Fruit fly (Drosophila melanogaster) Kc167 (cell line): ENCODE data around the gene CG9547.

ENCODE experiments used
- Myc ChIP-seq: fragments of >200 bp; optimal IDR thresholded peaks from 2 replicates; lab custom pipeline; 2017; ENCODE audit warnings: missing external identifiers
- Sin3A ChIP-seq: fragments of >200 bp; optimal IDR thresholded peaks from 2 replicates; lab custom pipeline; 2018; ENCODE audit warnings: missing external identifiers
- h ChIP-seq: fragments of >200 bp; optimal IDR thresholded peaks from 3 replicates; lab custom pipeline; 2018; ENCODE audit warnings: missing external identifiers
- insv ChIP-seq: fragments of >200 bp; optimal IDR thresholded peaks from 3 replicates; lab custom pipeline; 2018; ENCODE audit warnings: missing external identifiers
- psq ChIP-seq: fragments of >200 bp; optimal IDR thresholded peaks from 2 replicates; lab custom pipeline; 2017; ENCODE audit warnings: missing external identifiers
- ttk ChIP-seq: sonication (Bioruptor generic); optimal IDR thresholded peaks from 2 replicates; lab custom pipeline; 2017; ENCODE audit warnings: missing external identifiers

Gene CG9547

dm6 chr2L:6461497-6461896 is 32.8 kb downstream of the CG9547 start:
- TF ChIP-seq Sin3A (lab: Kevin White, UChicago) (no peak), h (lab: Kevin White, UChicago) (no peak), ttk (lab: Kevin White, UChicago) (no peak), psq (lab: Kevin White, UChicago) (no peak)

dm6 chr2L:6457583-6457982 is 36.7 kb downstream of the CG9547 start:
- no peak for TF ChIP-seq psq (lab: Kevin White, UChicago)
- TF ChIP-seq Sin3A (lab: Kevin White, UChicago) = no peak
- no peak for TF ChIP-seq insv (lab: Kevin White, UChicago)
- TF ChIP-seq h (lab: Kevin White, UChicago) = no peak
- no peak for TF ChIP-seq ttk (lab: Kevin White, UChicago)
- no peak for TF ChIP-seq Myc (lab: Kevin White, UChicago)

- TF ChIP-seq psq (lab: Kevin White, UChicago) (no peak), insv (lab: Kevin White, UChicago) (no peak), ttk (lab: Kevin White, UChicago) (no peak), Myc (lab: Kevin White, UChicago) (no peak), h (lab: Kevin White, UChicago) (no peak), Sin3A (lab: Kevin White, UChicago) (no peak)
Observed at dm6 chr2L:6455955-6456599, 38.3 kb downstream of the CG9547 start, which contains the start of gene frj. Gene frj (plus strand): TSS chr2L:6456052.

- TF ChIP-seq h (lab: Kevin White, UChicago) (no peak), Sin3A (lab: Kevin White, UChicago) (no peak), insv (lab: Kevin White, UChicago) (no peak), Myc (lab: Kevin White, UChicago) (no peak), ttk (lab: Kevin White, UChicago) (no peak), psq (lab: Kevin White, UChicago) (no peak)
Observed at dm6 chr2L:6455032-6455954, 39.0 kb downstream of the CG9547 start, which contains the start of gene retm. Gene retm (minus strand): TSS chr2L:6455929.

dm6 chr2L:6449753-6450152 is 44.6 kb downstream of the CG9547 start:
- TF ChIP-seq h (lab: Kevin White, UChicago) (no peak), ttk (lab: Kevin White, UChicago) (no peak), Myc (lab: Kevin White, UChicago) (no peak), Sin3A (lab: Kevin White, UChicago) (no peak), psq (lab: Kevin White, UChicago) (no peak), insv (lab: Kevin White, UChicago) (no peak)

dm6 chr2L:6448334-6448703 is 46.0 kb downstream of the CG9547 start, which contains the start of gene Acox3:
Gene Acox3 (minus strand): TSS chr2L:6448403.
- no peak for TF ChIP-seq Myc (lab: Kevin White, UChicago)
- no peak for TF ChIP-seq insv (lab: Kevin White, UChicago)
- no peak for TF ChIP-seq psq (lab: Kevin White, UChicago)
- no peak for TF ChIP-seq h (lab: Kevin White, UChicago)
- no peak for TF ChIP-seq Sin3A (lab: Kevin White, UChicago)
- TF ChIP-seq ttk (lab: Kevin White, UChicago) = no peak

- TF ChIP-seq ttk (lab: Kevin White, UChicago) (no peak), psq (lab: Kevin White, UChicago) (no peak), Myc (lab: Kevin White, UChicago) (no peak), insv (lab: Kevin White, UChicago) (no peak), h (lab: Kevin White, UChicago) (no peak), Sin3A (lab: Kevin White, UChicago) (no peak)
Observed at dm6 chr2L:6447581-6448333, 46.6 kb downstream of the CG9547 start.
